Worm (Caenorhabditis elegans): ENCODE results near the gene copg-1.

- TF ChIP-seq ahr-1 (tag; optimal IDR thresholded peaks at IDR 0.05) = no peak
- TF ChIP-seq pqm-1 (tag; optimal IDR thresholded peaks at IDR 0.05) = no peak
- TF ChIP-seq ets-4 (tag; optimal IDR thresholded peaks at IDR 0.05) = no peak
- no peak for TF ChIP-seq pag-3 (tag; optimal IDR thresholded peaks at IDR 0.05; ENCODE audit: borderline replicate concordance)
- no peak for TF ChIP-seq pha-4 (tag; optimal IDR thresholded peaks at IDR 0.05)
- no peak for TF ChIP-seq fkh-10 (GFP tag; optimal IDR thresholded peaks at IDR 0.05)
- no peak for TF ChIP-seq fkh-6 (tag; optimal IDR thresholded peaks at IDR 0.05)
- no peak for TF ChIP-seq K02D7.2 (tag; optimal IDR thresholded peaks at IDR 0.05)
- no peak for TF ChIP-seq tbx-2 (tag; optimal IDR thresholded peaks at IDR 0.05)
- TF ChIP-seq nhr-11 (tag; optimal IDR thresholded peaks at IDR 0.05) = no peak
- TF ChIP-seq sox-2 (GFP tag; IDR thresholded peaks at IDR 0.05) = no peak
Observed at ce11 chrIV:10110870-10111269, 40.9 kb upstream of the copg-1 start.
